Fruit fly (Drosophila melanogaster): ENCODE results near the gene CG8620.
A peak's percentile ranks its signal among the peaks of the same experiment; 100 is the strongest.

Gene CG8620

dm6 chr3L:7113010-7113409 is 44.9 kb upstream of the CG8620 start (continued):
- TF ChIP-seq CG7368 (GFP tag; optimal IDR thresholded peaks at IDR 0.05) (peak; percentile 45), Met (GFP tag; optimal IDR thresholded peaks at IDR 0.05) (peak; percentile 75), CG3032 (tag; optimal IDR thresholded peaks at IDR 0.05) (peak; percentile 64), spab (GFP tag; optimal IDR thresholded peaks at IDR 0.05) (peak; percentile 59), Ets96B (tag; optimal IDR thresholded peaks at IDR 0.05) (peak; percentile 64), acj6 (GFP tag; optimal IDR thresholded peaks at IDR 0.05) (peak; percentile 41), CG6808 (GFP tag; optimal IDR thresholded peaks at IDR 0.05) (peak; percentile 71)

dm6 chr3L:7115944-7116343 is 42.0 kb upstream of the CG8620 start:
- TF ChIP-seq CG9139 (GFP tag; optimal IDR thresholded peaks at IDR 0.05) (no peak), topi (GFP tag; optimal IDR thresholded peaks at IDR 0.05) (no peak), fd59A (GFP tag; optimal IDR thresholded peaks at IDR 0.05) (no peak), Hr39 (GFP tag; optimal IDR thresholded peaks at IDR 0.05) (no peak), net (GFP tag; optimal IDR thresholded peaks at IDR 0.05) (no peak), Smox (GFP tag; optimal IDR thresholded peaks at IDR 0.05) (no peak), pdm3 (GFP tag; optimal IDR thresholded peaks at IDR 0.05) (no peak), Sox14 (GFP tag; optimal IDR thresholded peaks at IDR 0.05) (no peak)

DNA sequence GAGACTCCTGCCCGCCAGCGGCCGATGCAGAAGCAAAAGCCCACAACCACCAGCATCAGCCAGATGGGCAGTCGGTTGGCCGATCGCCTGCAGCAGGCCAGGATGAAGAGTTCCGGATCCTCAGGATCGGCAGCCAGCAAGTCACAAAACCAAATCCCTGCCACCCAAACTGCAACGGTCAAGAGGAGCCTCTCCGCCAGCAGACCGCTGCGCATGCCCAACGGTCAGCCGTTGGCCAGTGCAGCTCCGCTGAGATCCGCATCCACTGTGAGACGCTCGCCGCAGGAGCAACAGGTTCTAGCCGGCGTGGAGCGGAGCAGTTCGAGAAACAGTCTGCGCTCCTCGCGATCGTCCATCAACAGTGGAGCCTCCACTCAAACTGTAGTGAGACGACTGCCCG is 35.8 kb upstream of the CG8620 start:
- TF ChIP-seq fd85E (GFP tag; optimal IDR thresholded peaks at IDR 0.05) (no peak), Hr4 (GFP tag; optimal IDR thresholded peaks at IDR 0.05) (no peak), Eip78C (GFP tag) (no peak), Sox102F (GFP tag; optimal IDR thresholded peaks at IDR 0.05) (no peak), CG7368 (GFP tag; optimal IDR thresholded peaks at IDR 0.05) (no peak), OdsH (GFP tag; optimal IDR thresholded peaks at IDR 0.05) (no peak), dsx (GFP tag; optimal IDR thresholded peaks at IDR 0.05; ENCODE audit: poor library complexity, severe bottlenecking) (no peak), CG1621 (tag; optimal IDR thresholded peaks at IDR 0.05) (no peak)

DNA sequence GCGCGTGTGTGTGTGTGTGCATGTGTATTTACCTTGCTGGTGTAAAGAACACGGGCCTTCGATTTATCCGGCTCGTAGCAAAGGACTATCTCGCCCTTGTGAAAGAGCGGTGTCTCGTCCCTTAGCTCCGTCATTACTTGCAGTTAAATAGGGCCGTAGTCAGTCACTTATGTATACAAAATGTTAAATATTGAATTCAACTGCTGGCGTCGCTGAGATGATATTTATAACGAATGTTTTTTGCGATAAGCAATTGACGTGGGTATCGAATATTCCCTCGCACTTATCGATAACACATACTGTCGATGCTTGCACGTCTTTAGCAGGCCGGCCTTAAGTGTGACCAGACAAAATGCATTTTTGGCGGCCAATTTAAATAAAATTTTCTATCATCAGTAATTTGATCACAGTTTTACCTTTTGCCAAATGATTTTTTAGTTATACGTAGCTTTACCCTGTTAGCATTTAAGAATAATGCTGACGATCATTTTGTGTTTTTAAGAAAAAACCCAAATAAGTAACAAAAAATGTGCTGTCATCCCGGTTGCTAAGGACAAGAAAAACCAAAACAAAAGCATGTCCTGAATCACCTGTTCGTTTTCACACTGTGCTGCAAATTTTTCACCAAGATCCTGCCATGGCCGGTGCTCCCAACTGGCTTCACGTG is 32.5 kb upstream of the CG8620 start, which contains the start of the genes msl-3 and BBS1:
msl-3 (minus strand) TSS at position 245 of the 667 bp plus-strand sequence.
BBS1 (plus strand) TSS at position 617 of the 667 bp plus-strand sequence.
- peak; percentile 92 for TF ChIP-seq fkh (GFP tag; optimal IDR thresholded peaks at IDR 0.05)
- no peak for TF ChIP-seq CG8319 (GFP tag; optimal IDR thresholded peaks at IDR 0.05)

dm6 chr3L:7128214-7129008 is 29.5 kb upstream of the CG8620 start, which contains the start of the genes Acbp4 and Acbp6:
Acbp4 (minus strand) TSS chr3L:7128264.
Acbp6 (plus strand) TSS chr3L:7128903.
- TF ChIP-seq Ets96B (tag; optimal IDR thresholded peaks at IDR 0.05) = no peak
- TF ChIP-seq svp (GFP tag) = peak; percentile 36

DNA sequence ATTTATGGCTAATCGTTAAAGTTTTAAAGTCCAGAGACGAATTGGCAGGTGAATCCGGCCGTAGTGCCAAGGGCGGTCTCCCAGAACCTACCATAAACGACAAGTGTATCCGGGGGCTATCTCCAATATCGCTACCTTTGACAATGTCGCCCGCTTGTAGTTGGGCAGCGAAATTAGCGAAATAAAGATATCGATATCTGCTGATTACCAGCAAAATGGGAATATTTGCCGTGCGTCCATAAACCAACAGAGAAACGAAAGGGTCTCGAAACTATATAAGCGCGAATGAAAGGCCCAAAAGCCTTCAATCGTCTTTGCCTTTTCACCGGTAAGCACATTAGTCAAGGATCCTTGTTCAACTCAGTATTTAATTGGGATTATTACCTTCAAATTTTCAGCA is 27.3 kb upstream of the CG8620 start, which contains the start of gene Acbp3:
Acbp3 (plus strand) TSS at position 301 of the 400 bp plus-strand sequence.
- TF ChIP-seq Blimp-1 (GFP tag; optimal IDR thresholded peaks at IDR 0.05) (no peak), Sox102F (GFP tag; optimal IDR thresholded peaks at IDR 0.05) (no peak), Eip78C (GFP tag) (peak; percentile 3)

DNA sequence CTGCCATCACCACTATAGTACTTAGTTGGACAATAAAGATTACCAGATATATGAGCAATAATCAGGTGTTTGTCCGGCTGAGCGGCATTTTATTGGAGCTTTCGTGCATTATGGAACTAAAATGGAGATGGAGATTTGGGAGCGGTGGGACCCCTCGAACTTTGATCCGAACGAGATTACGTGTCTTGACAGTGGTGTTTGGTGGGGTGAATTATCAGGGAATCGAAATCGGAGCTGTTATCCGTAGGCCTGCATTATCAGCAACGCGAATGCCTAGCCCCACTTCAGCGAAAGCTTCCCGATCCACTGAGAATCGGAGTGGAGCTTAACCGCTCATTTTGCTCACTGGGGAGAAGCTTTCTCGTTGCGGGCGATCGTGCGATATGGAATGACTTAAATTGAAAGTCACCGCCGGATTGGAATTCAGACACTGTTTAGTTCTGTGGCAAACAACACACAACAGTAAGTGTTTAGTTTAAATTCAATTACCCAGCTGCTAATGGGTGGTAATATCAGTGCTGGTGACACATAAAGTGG is 26.4 kb upstream of the CG8620 start, which contains the start of gene Acbp2:
Acbp2 (plus strand) TSS at position 417 of the 537 bp plus-strand sequence.
- TF ChIP-seq vri (GFP tag; optimal IDR thresholded peaks at IDR 0.05) = peak; percentile 75
- peak; percentile 23 for TF ChIP-seq CG6854 (GFP tag; optimal IDR thresholded peaks at IDR 0.05)
- no peak for TF ChIP-seq Hr39 (GFP tag; optimal IDR thresholded peaks at IDR 0.05)
- TF ChIP-seq Met (GFP tag; optimal IDR thresholded peaks at IDR 0.05) = no peak
- TF ChIP-seq CG3919 (GFP tag; optimal IDR thresholded peaks at IDR 0.05) = peak; percentile 2
- peak; percentile 9 for TF ChIP-seq net (GFP tag; optimal IDR thresholded peaks at IDR 0.05)
- no peak for TF ChIP-seq CG10631 (GFP tag; optimal IDR thresholded peaks at IDR 0.05)
- TF ChIP-seq CG9139 (GFP tag; optimal IDR thresholded peaks at IDR 0.05) = no peak
- no peak for TF ChIP-seq spab (GFP tag; optimal IDR thresholded peaks at IDR 0.05)
- no peak for TF ChIP-seq Ets96B (tag; optimal IDR thresholded peaks at IDR 0.05)
- TF ChIP-seq Eip78C (GFP tag) = peak; percentile 28
- TF ChIP-seq svp (GFP tag) = peak; percentile 97

All from whole organism, prepupa.